Worm (Caenorhabditis elegans) whole organism, midembryonic: ENCODE results near the gene F15B9.8.

ENCODE experiments used
- T22C8.4 ChIP-seq: fragments of 200-800 bp; sonication (Bioruptor generic); IDR thresholded peaks from 2 replicates; pipeline ENCODE4 v1.3.6; 2022; ENCODE audit warnings: missing genetic modification characterization, missing compliant biosample characterization
- cog-1 ChIP-seq: sonication (generic microtip); optimal IDR thresholded peaks from 2 replicates; lab custom pipeline; 2016; ENCODE audit warnings: missing genetic modification characterization, missing compliant biosample characterization
- flt-1 ChIP-seq: fragments of 200-800 bp; sonication (Bioruptor generic); IDR thresholded peaks from 2 replicates; pipeline ENCODE4 v1.3.6; 2022; ENCODE audit warnings: missing genetic modification characterization, missing compliant biosample characterization
- klf-2 ChIP-seq: fragments of 200-800 bp; sonication (Bioruptor generic); conservative IDR thresholded peaks from 2 replicates; pipeline ENCODE4 v1.3.6; 2022; ENCODE audit warnings: missing genetic modification reagents, missing genetic modification characterization, missing compliant biosample characterization
- med-1 ChIP-seq: sonication (generic microtip); optimal IDR thresholded peaks from 2 replicates; lab custom pipeline; 2017; ENCODE audit warnings: missing genetic modification characterization, mild to moderate bottlenecking, missing compliant biosample characterization, antibody characterized with exemption, missing genetic modification reagents; ENCODE audit not compliant: insufficient read depth
- ref-1 ChIP-seq: fragments of 200-800 bp; sonication (Bioruptor generic); conservative IDR thresholded peaks from 2 replicates; pipeline ENCODE4 v1.3.6; 2022; ENCODE audit warnings: missing genetic modification reagents, missing genetic modification characterization, missing compliant biosample characterization
- tab-1 ChIP-seq: fragments of 200-800 bp; sonication (Bioruptor generic); IDR thresholded peaks from 2 replicates; pipeline ENCODE4 v1.3.6; 2022; ENCODE audit warnings: missing genetic modification characterization, missing compliant biosample characterization
- ztf-23 ChIP-seq: fragments of 200-800 bp; sonication (Bioruptor generic); IDR thresholded peaks from 2 replicates; pipeline ENCODE4 v1.3.6; 2022; ENCODE audit warnings: missing genetic modification reagents, missing genetic modification characterization, missing compliant biosample characterization
- ztf-29 ChIP-seq: fragments of 200-800 bp; sonication (Bioruptor generic); IDR thresholded peaks from 2 replicates; pipeline ENCODE4 v1.3.6; 2022; ENCODE audit warnings: missing genetic modification reagents, missing genetic modification characterization, missing compliant biosample characterization

ce11 chrV:12963192-12963591 lies 25.2 kb upstream of the F15B9.8 start, which contains the start of gene hrg-9:
- TF ChIP-seq ref-1 (GFP tag; lab: Robert Waterston, UW) = no peak
- no peak for TF ChIP-seq ztf-29 (GFP tag; lab: Robert Waterston, UW)
- TF ChIP-seq T22C8.4 (GFP tag; lab: Robert Waterston, UW) = no peak
- no peak for TF ChIP-seq cog-1 (tag; lab: Kevin White, UChicago)
- TF ChIP-seq ztf-23 (GFP tag; lab: Robert Waterston, UW) = no peak
- no peak for TF ChIP-seq med-1 (GFP tag; lab: Kevin White, UChicago)
- no peak for TF ChIP-seq flt-1 (GFP tag; lab: Robert Waterston, UW)
- TF ChIP-seq klf-2 (GFP tag; lab: Robert Waterston, UW) = no peak
- no peak for TF ChIP-seq tab-1
